Worm (Caenorhabditis elegans): ENCODE results near the gene str-260.

DNA sequence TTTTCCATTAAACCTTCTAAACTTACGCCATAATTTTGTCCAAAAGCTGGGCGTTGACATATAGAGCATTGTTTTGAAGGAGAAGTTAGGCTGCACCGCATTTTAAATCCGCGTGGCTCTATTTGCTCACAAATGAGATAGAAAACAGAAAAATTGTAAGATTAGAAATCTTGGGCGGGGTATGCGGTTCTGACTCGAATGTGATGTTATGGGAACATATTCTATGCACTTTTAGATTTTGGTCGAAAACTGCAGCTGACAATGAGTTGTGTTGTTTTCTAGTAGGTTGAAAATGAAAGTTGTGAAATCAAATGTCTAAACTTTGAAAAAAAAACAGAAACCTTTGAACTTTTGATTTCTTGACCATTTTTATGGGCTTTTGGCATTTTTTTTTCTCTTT, 16.4 kb downstream of the str-260 start, which contains the start of gene nhr-222:
- no peak for TF ChIP-seq unc-130 (GFP tag; optimal IDR thresholded peaks at IDR 0.05)
- TF ChIP-seq R02D3.7 (tag; optimal IDR thresholded peaks at IDR 0.05), result no peak
- TF ChIP-seq ZK546.5 (tag; optimal IDR thresholded peaks at IDR 0.05), result no peak
- no peak for TF ChIP-seq ces-1 (GFP tag; optimal IDR thresholded peaks at IDR 0.05)
- TF ChIP-seq hlh-30 (tag; optimal IDR thresholded peaks at IDR 0.05; ENCODE audit: insufficient read depth), result no peak
- TF ChIP-seq mep-1 (tag; optimal IDR thresholded peaks at IDR 0.05), result no peak
- no peak for TF ChIP-seq attf-4 (tag; optimal IDR thresholded peaks at IDR 0.05)
- no peak for TF ChIP-seq ama-1 (optimal IDR thresholded peaks at IDR 0.05)
- no peak for TF ChIP-seq unc-62 (GFP tag; optimal IDR thresholded peaks at IDR 0.05 in 1 of 2)
- TF ChIP-seq unc-62 (tag; optimal IDR thresholded peaks at IDR 0.05), result no peak
- TF ChIP-seq lin-13 (GFP tag; optimal IDR thresholded peaks at IDR 0.05), result no peak
- no peak for TF ChIP-seq T26A8.4 (GFP tag; IDR thresholded peaks at IDR 0.05)
- TF ChIP-seq ceh-20 (GFP tag; IDR thresholded peaks at IDR 0.05), result no peak
- TF ChIP-seq dmd-8 (GFP tag; IDR thresholded peaks at IDR 0.05), result no peak

All from whole organism, L4 larva.